Fruit fly (Drosophila melanogaster) whole organism, embryonic: ENCODE measurements around the gene Bcat.

Experiments used
- CG15073 ChIP-seq: fragments of 200-800 bp; sonication (Bioruptor generic); optimal IDR thresholded peaks from 2 replicates; lab custom pipeline; 2016; ENCODE audit warnings: missing biosample characterization, missing genetic modification characterization
- Myb ChIP-seq: fragments of 200-800 bp; sonication (Bioruptor generic); optimal IDR thresholded peaks from 2 replicates; lab custom pipeline; 2016; ENCODE audit warnings: missing biosample characterization, missing genetic modification characterization

- TF ChIP-seq Myb (GFP tag; lab: Kevin White, UChicago), result no peak
- no peak for TF ChIP-seq CG15073 (GFP tag; lab: Kevin White, UChicago)
Observed at dm6 chrX:13358240-13358799, 38.4 kb upstream of the Bcat start.
